Worm (Caenorhabditis elegans): ENCODE data around the gene C08E3.14.

- TF ChIP-seq med-1 (GFP tag; optimal IDR thresholded peaks at IDR 0.05; ENCODE audit: insufficient read depth) (no peak), klf-2 (GFP tag; conservative IDR thresholded peaks at IDR 0.05) (no peak), flt-1 (GFP tag; IDR thresholded peaks at IDR 0.05) (no peak), ref-1 (GFP tag; conservative IDR thresholded peaks at IDR 0.05) (no peak)
Measured at ce11 chrII:1606079-1606478, 19.7 kb upstream of the C08E3.14 start, which contains the start of gene bath-33.
